Fruit fly (Drosophila melanogaster) whole organism, embryonic: Measurements from ENCODE around the gene CG6839.

Source experiments
- B-H2 ChIP-seq: fragments of 200-800 bp; sonication (Bioruptor generic); optimal IDR thresholded peaks from 2 replicates; lab custom pipeline; 2018; ENCODE audit warnings: missing biosample characterization, mild to moderate bottlenecking, missing genetic modification characterization
- BEAF-32 ChIP-seq: fragments of 200-800 bp; sonication (Bioruptor generic); optimal IDR thresholded peaks from 3 replicates; lab custom pipeline; 2017; ENCODE audit warnings: missing biosample characterization, missing genetic modification characterization, mild to moderate bottlenecking, moderate library complexity, missing genetic modification reagents
- Blimp-1 ChIP-seq: fragments of 200-800 bp; sonication (Bioruptor generic); optimal IDR thresholded peaks from 3 replicates; lab custom pipeline; 2018; ENCODE audit warnings: missing biosample characterization, missing genetic modification characterization, mild to moderate bottlenecking, moderate library complexity, missing genetic modification reagents
- CG1024 ChIP-seq: fragments of 200-800 bp; sonication (Bioruptor generic); IDR thresholded peaks from 2 replicates; pipeline ENCODE4 v1.3.6; 2022; ENCODE audit warnings: missing biosample characterization, missing genetic modification characterization
- CG11085 ChIP-seq: fragments of 200-800 bp; sonication (Bioruptor generic); IDR thresholded peaks from 2 replicates; pipeline ENCODE4 v1.3.6; 2022; ENCODE audit warnings: missing biosample characterization, missing genetic modification characterization
- CG13123 ChIP-seq: fragments of 200-800 bp; sonication (Bioruptor generic); optimal IDR thresholded peaks from 2 replicates; lab custom pipeline; 2016; ENCODE audit warnings: missing biosample characterization, missing genetic modification characterization
- CG14014 ChIP-seq: fragments of 200-800 bp; sonication (Bioruptor generic); IDR thresholded peaks from 2 replicates; pipeline ENCODE4 v1.3.6; 2022; ENCODE audit warnings: missing biosample characterization, missing genetic modification characterization
- CG16815 ChIP-seq: fragments of 200-800 bp; sonication (Bioruptor generic); optimal IDR thresholded peaks from 3 replicates; lab custom pipeline; 2017; ENCODE audit warnings: missing biosample characterization, mild to moderate bottlenecking, missing genetic modification characterization
- CG17359 ChIP-seq: fragments of 200-800 bp; sonication (Bioruptor generic); optimal IDR thresholded peaks from 3 replicates; lab custom pipeline; 2018; ENCODE audit warnings: missing biosample characterization, mild to moderate bottlenecking, missing genetic modification characterization, moderate library complexity
- CG17568 ChIP-seq: fragments of 200-800 bp; sonication (Bioruptor generic); optimal IDR thresholded peaks from 2 replicates; lab custom pipeline; 2018; ENCODE audit warnings: missing biosample characterization, mild to moderate bottlenecking, missing genetic modification characterization, moderate library complexity
- CG18619 ChIP-seq: fragments of 200-800 bp; sonication (Bioruptor generic); optimal IDR thresholded peaks from 3 replicates; lab custom pipeline; 2017; ENCODE audit warnings: missing biosample characterization, mild to moderate bottlenecking, missing genetic modification characterization
- CG2120 ChIP-seq: fragments of 200-800 bp; sonication (Bioruptor generic); optimal IDR thresholded peaks from 3 replicates; lab custom pipeline; 2016; ENCODE audit warnings: missing biosample characterization, missing genetic modification characterization
- CG30020 ChIP-seq: fragments of 200-800 bp; optimal IDR thresholded peaks from 2 replicates; lab custom pipeline; 2019; ENCODE audit warnings: missing biosample characterization, mild to moderate bottlenecking, missing genetic modification characterization, moderate library complexity
- CG34376 ChIP-seq: fragments of 200-800 bp; sonication (Bioruptor generic); optimal IDR thresholded peaks from 2 replicates; lab custom pipeline; 2018; ENCODE audit warnings: missing biosample characterization, mild to moderate bottlenecking, missing genetic modification characterization
- CG4360 ChIP-seq: fragments of 200-800 bp; sonication (Bioruptor generic); IDR thresholded peaks from 2 replicates; pipeline ENCODE4 v1.3.6; 2022; ENCODE audit warnings: missing biosample characterization, missing genetic modification characterization
- CG5953 ChIP-seq: fragments of 200-800 bp; sonication (Bioruptor generic); IDR thresholded peaks from 2 replicates; pipeline ENCODE4 v1.3.6; 2022; ENCODE audit warnings: missing biosample characterization, missing genetic modification characterization
- CG6272 ChIP-seq: fragments of 200-800 bp; sonication (Bioruptor generic); IDR thresholded peaks from 2 replicates; pipeline ENCODE4 v1.3.6; 2022; ENCODE audit warnings: missing biosample characterization, missing genetic modification characterization
- CG6791 ChIP-seq: fragments of 200-800 bp; sonication (Bioruptor generic); IDR thresholded peaks from 3 replicates; pipeline ENCODE4 v1.3.6; 2022; ENCODE audit warnings: missing biosample characterization, missing genetic modification characterization; ENCODE audit not compliant: partially characterized antibody
- CG7963 ChIP-seq: fragments of 200-800 bp; sonication (Bioruptor generic); IDR thresholded peaks from 3 replicates; pipeline ENCODE4 v1.3.6; 2022; ENCODE audit warnings: missing biosample characterization, missing genetic modification characterization; ENCODE audit not compliant: partially characterized antibody
- CG8924 ChIP-seq: fragments of 200-800 bp; optimal IDR thresholded peaks from 3 replicates; lab custom pipeline; 2019; ENCODE audit warnings: missing biosample characterization, mild to moderate bottlenecking, missing genetic modification characterization, moderate library complexity
- CG8944 ChIP-seq: fragments of 200-800 bp; sonication (Bioruptor generic); optimal IDR thresholded peaks from 3 replicates; lab custom pipeline; 2016; ENCODE audit warnings: missing biosample characterization, missing genetic modification characterization
- CG9797 ChIP-seq: fragments of 200-800 bp; sonication (Bioruptor generic); optimal IDR thresholded peaks from 3 replicates; lab custom pipeline; 2018; ENCODE audit warnings: missing biosample characterization, mild to moderate bottlenecking, missing genetic modification characterization
- CG9876 ChIP-seq: fragments of 200-800 bp; sonication (Bioruptor generic); optimal IDR thresholded peaks from 2 replicates; lab custom pipeline; 2016; ENCODE audit warnings: missing biosample characterization, missing genetic modification characterization
- CG9932 ChIP-seq: fragments of 200-800 bp; sonication (Bioruptor generic); IDR thresholded peaks from 2 replicates; pipeline ENCODE4 v1.3.6; 2022; ENCODE audit warnings: missing biosample characterization, missing genetic modification characterization
- Camta ChIP-seq: fragments of 200-800 bp; sonication (Bioruptor generic); optimal IDR thresholded peaks from 2 replicates; lab custom pipeline; 2016; ENCODE audit warnings: missing biosample characterization, missing genetic modification characterization
- CkIIα-i1 ChIP-seq: fragments of 200-800 bp; sonication (Bioruptor generic); IDR thresholded peaks from 2 replicates; pipeline ENCODE4 v1.3.6; 2022; ENCODE audit warnings: missing biosample characterization, missing genetic modification characterization
- Dll ChIP-seq: fragments of 200-800 bp; sonication (Bioruptor generic); IDR thresholded peaks from 4 replicates; pipeline ENCODE4 v1.3.6; 2022; ENCODE audit warnings: missing biosample characterization, missing genetic modification characterization; ENCODE audit not compliant: partially characterized antibody
- Fer2 ChIP-seq: fragments of 200-800 bp; sonication (Bioruptor generic); optimal IDR thresholded peaks from 2 replicates; lab custom pipeline; 2018; ENCODE audit warnings: missing biosample characterization, mild to moderate bottlenecking, missing genetic modification characterization, moderate library complexity
- HHEX ChIP-seq: fragments of 200-800 bp; sonication (Bioruptor generic); optimal IDR thresholded peaks from 3 replicates; lab custom pipeline; 2017; ENCODE audit warnings: missing biosample characterization, mild to moderate bottlenecking, missing genetic modification characterization, missing genetic modification reagents
- Hand ChIP-seq: fragments of 200-800 bp; sonication (Bioruptor generic); optimal IDR thresholded peaks from 2 replicates; lab custom pipeline; 2017; ENCODE audit warnings: mild to moderate bottlenecking, missing biosample characterization, missing genetic modification reagents, missing genetic modification characterization
- Max ChIP-seq: fragments of 200-800 bp; sonication (Bioruptor generic); optimal IDR thresholded peaks from 2 replicates; lab custom pipeline; 2016; ENCODE audit warnings: missing biosample characterization, mild to moderate bottlenecking, missing genetic modification characterization
- Scr ChIP-seq: fragments of 200-800 bp; sonication (Bioruptor generic); IDR thresholded peaks from 2 replicates; pipeline ENCODE4 v1.3.6; 2022; ENCODE audit warnings: missing biosample characterization, missing genetic modification characterization; ENCODE audit not compliant: partially characterized antibody
- Six4 ChIP-seq: fragments of 200-800 bp; sonication (Bioruptor generic); optimal IDR thresholded peaks from 2 replicates; lab custom pipeline; 2016; ENCODE audit warnings: missing biosample characterization, missing genetic modification characterization
- Sry-δ ChIP-seq: fragments of 200-800 bp; sonication (Bioruptor generic); optimal IDR thresholded peaks from 2 replicates; lab custom pipeline; 2016; ENCODE audit warnings: missing biosample characterization, missing genetic modification characterization
- Xbp1 ChIP-seq: fragments of 200-800 bp; sonication (Bioruptor generic); optimal IDR thresholded peaks from 3 replicates; lab custom pipeline; 2016; ENCODE audit warnings: missing biosample characterization, mild to moderate bottlenecking, missing genetic modification characterization
- al ChIP-seq: fragments of 200-800 bp; sonication (Bioruptor generic); IDR thresholded peaks from 2 replicates; pipeline ENCODE4 v1.3.6; 2022; ENCODE audit warnings: missing biosample characterization, missing genetic modification characterization
- chif ChIP-seq, 2 experiments: fragments of 200-800 bp; sonication (Bioruptor generic); optimal IDR thresholded peaks; 3 replicates each; lab custom pipeline; 2016; ENCODE audit warnings: missing biosample characterization in 2 of 2, missing genetic modification characterization in 2 of 2
- crp ChIP-seq, 2 experiments: fragments of 200-800 bp; sonication (Bioruptor generic); optimal IDR thresholded peaks; 2 replicates in 1 of 2; 3 replicates in 1 of 2; lab custom pipeline; 2017; ENCODE audit warnings: missing biosample characterization in 2 of 2, missing genetic modification characterization in 2 of 2, mild to moderate bottlenecking in 1 of 2, moderate library complexity in 1 of 2
- dan ChIP-seq: fragments of 200-800 bp; sonication (Bioruptor generic); IDR thresholded peaks from 2 replicates; pipeline ENCODE4 v1.3.6; 2022; ENCODE audit warnings: missing biosample characterization, missing genetic modification characterization
- dm ChIP-seq: fragments of 200-800 bp; sonication (Bioruptor generic); optimal IDR thresholded peaks from 3 replicates; lab custom pipeline; 2016; ENCODE audit warnings: missing biosample characterization, missing genetic modification characterization
- grn ChIP-seq: fragments of 200-800 bp; sonication (Bioruptor generic); optimal IDR thresholded peaks from 3 replicates; lab custom pipeline; 2017; ENCODE audit warnings: missing biosample characterization, missing genetic modification characterization
- jigr1 ChIP-seq: fragments of 200-800 bp; sonication (Bioruptor generic); IDR thresholded peaks from 3 replicates; pipeline ENCODE4 v1.3.6; 2022; ENCODE audit warnings: missing biosample characterization, missing genetic modification characterization
- jing ChIP-seq: fragments of 200-800 bp; sonication (Bioruptor generic); optimal IDR thresholded peaks from 2 replicates; lab custom pipeline; 2018; ENCODE audit warnings: missing biosample characterization, mild to moderate bottlenecking, missing genetic modification characterization
- kah ChIP-seq: fragments of 200-800 bp; sonication (Bioruptor generic); optimal IDR thresholded peaks from 2 replicates; lab custom pipeline; 2018; ENCODE audit warnings: missing biosample characterization, mild to moderate bottlenecking, missing genetic modification characterization
- ken ChIP-seq: fragments of 200-800 bp; sonication (Bioruptor generic); IDR thresholded peaks from 3 replicates; pipeline ENCODE4 v1.3.6; 2022; ENCODE audit warnings: missing biosample characterization, missing genetic modification characterization
- lmd ChIP-seq: fragments of 200-800 bp; sonication (Bioruptor generic); IDR thresholded peaks from 2 replicates; pipeline ENCODE4 v1.3.6; 2022; ENCODE audit warnings: missing biosample characterization, missing genetic modification characterization
- nerfin-2 ChIP-seq: fragments of 200-800 bp; sonication (Bioruptor generic); IDR thresholded peaks from 2 replicates; pipeline ENCODE4 v1.3.6; 2022; ENCODE audit warnings: missing biosample characterization, missing genetic modification characterization; ENCODE audit not compliant: partially characterized antibody
- pzg ChIP-seq: fragments of 200-800 bp; sonication (Bioruptor generic); optimal IDR thresholded peaks from 3 replicates; lab custom pipeline; 2018; ENCODE audit warnings: missing biosample characterization, mild to moderate bottlenecking, missing genetic modification characterization, moderate library complexity
- sd ChIP-seq: fragments of 200-800 bp; sonication (Bioruptor generic); optimal IDR thresholded peaks from 3 replicates; lab custom pipeline; 2018; ENCODE audit warnings: missing biosample characterization, mild to moderate bottlenecking, missing genetic modification characterization, moderate library complexity
- usp ChIP-seq: fragments of >200 bp; optimal IDR thresholded peaks from 2 replicates; lab custom pipeline; 2017; ENCODE audit warnings: missing biosample characterization, missing genetic modification characterization
- zfh1 ChIP-seq: fragments of 200-800 bp; sonication (Bioruptor generic); IDR thresholded peaks from 3 replicates; pipeline ENCODE4 v1.3.6; 2022; ENCODE audit warnings: missing biosample characterization, missing genetic modification characterization

Gene CG6839

DNA sequence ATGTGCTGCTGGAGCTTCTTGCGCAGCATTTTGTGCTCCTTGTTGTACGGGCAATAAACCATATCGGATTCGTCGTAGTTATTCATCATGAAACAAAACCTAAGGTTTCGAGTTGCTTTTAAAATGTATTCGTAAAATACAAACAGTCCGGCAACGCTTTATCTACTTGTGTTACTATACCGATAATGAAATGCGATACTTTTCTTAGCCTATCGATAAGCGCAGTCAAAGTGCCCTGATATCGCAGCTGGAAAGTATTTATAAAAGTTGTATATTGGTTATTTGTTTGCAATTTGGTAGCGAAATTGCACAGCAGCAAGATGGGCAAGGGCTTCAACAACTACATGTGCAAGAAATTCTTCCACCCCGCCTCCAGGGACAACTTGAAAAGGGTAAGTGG lies 16.0 kb upstream of the CG6839 start, which contains the start of the genes arx and CG6843 (continued):
- TF ChIP-seq Blimp-1 (GFP tag; lab: Kevin White, UChicago): no peak
- no peak for TF ChIP-seq CG1024 (GFP tag; lab: Robert Waterston, UW)
- peak; percentile 83 for TF ChIP-seq Sry-δ (GFP tag; lab: Kevin White, UChicago)
- no peak for TF ChIP-seq CG9876 (GFP tag; lab: Kevin White, UChicago)
- TF ChIP-seq Camta (GFP tag; lab: Kevin White, UChicago): no peak
- TF ChIP-seq crp (GFP tag; optimal IDR thresholded peaks at IDR 0.05; lab: Kevin White, UChicago): peak in 1 of 2 experiments; percentile 35
- TF ChIP-seq zfh1 (GFP tag; lab: Robert Waterston, UW): no peak
- no peak for TF ChIP-seq jigr1 (GFP tag; lab: Robert Waterston, UW)
- TF ChIP-seq CG8924 (tag; lab: Kevin White, UChicago): no peak
- no peak for TF ChIP-seq CG17568 (GFP tag; lab: Kevin White, UChicago)
- no peak for TF ChIP-seq Xbp1 (GFP tag; lab: Kevin White, UChicago)
- TF ChIP-seq CG9932 (GFP tag; lab: Robert Waterston, UW): peak; percentile 43; the same call in 1 of the 2 replicates
- no peak for TF ChIP-seq CG14014
- peak; percentile 84 for TF ChIP-seq pzg (GFP tag; lab: Kevin White, UChicago)
- TF ChIP-seq CkIIα-i1: no peak
- no peak for TF ChIP-seq CG6272 (GFP tag; lab: Robert Waterston, UW)
- peak; percentile 19 for TF ChIP-seq CG2120 (GFP tag; lab: Kevin White, UChicago)
- TF ChIP-seq CG17359 (tag; lab: Kevin White, UChicago): no peak
- no peak for TF ChIP-seq Six4 (GFP tag; lab: Kevin White, UChicago)
- peak; percentile 93 for TF ChIP-seq BEAF-32 (GFP tag; lab: Kevin White, UChicago)
- no peak for TF ChIP-seq Hand (GFP tag; lab: Kevin White, UChicago)
- TF ChIP-seq lmd: no peak
- TF ChIP-seq HHEX (GFP tag; lab: Kevin White, UChicago): no peak
- TF ChIP-seq dan (GFP tag; lab: Robert Waterston, UW): no peak
- no peak for TF ChIP-seq jing
- peak; percentile 88 for TF ChIP-seq CG7963
- TF ChIP-seq CG9797 (GFP tag; lab: Kevin White, UChicago): no peak
- no peak for TF ChIP-seq CG8944
- no peak for TF ChIP-seq dm (GFP tag; lab: Kevin White, UChicago)
- TF ChIP-seq ken (GFP tag; lab: Robert Waterston, UW): no peak
- TF ChIP-seq sd (tag; lab: Kevin White, UChicago): no peak
- TF ChIP-seq Max: no peak
- TF ChIP-seq chif (GFP tag; optimal IDR thresholded peaks at IDR 0.05; lab: Kevin White, UChicago): no peak
- no peak for TF ChIP-seq Fer2 (tag; lab: Kevin White, UChicago)
- TF ChIP-seq al: no peak
- no peak for TF ChIP-seq CG18619
- no peak for TF ChIP-seq CG34376 (GFP tag; lab: Kevin White, UChicago)
- TF ChIP-seq Scr (GFP tag; lab: Robert Waterston, UW): peak; percentile 92
- peak; percentile 93 for TF ChIP-seq CG6791 (GFP tag; lab: Robert Waterston, UW)
- TF ChIP-seq CG4360: no peak
- TF ChIP-seq nerfin-2 (GFP tag; lab: Robert Waterston, UW): peak; percentile 88
- TF ChIP-seq grn (GFP tag; lab: Kevin White, UChicago): no peak
- no peak for TF ChIP-seq CG11085 (GFP tag; lab: Robert Waterston, UW)
- TF ChIP-seq CG30020: peak; percentile 53
- TF ChIP-seq usp (GFP tag; lab: Kevin White, UChicago): no peak
- peak; percentile 56 for TF ChIP-seq B-H2
- TF ChIP-seq Dll: peak; percentile 92
- no peak for TF ChIP-seq CG5953 (GFP tag; lab: Robert Waterston, UW)
- TF ChIP-seq CG13123: no peak
- no peak for TF ChIP-seq kah (GFP tag; lab: Kevin White, UChicago)
- no peak for TF ChIP-seq CG16815 (GFP tag; lab: Kevin White, UChicago)
